Fruit fly (Drosophila melanogaster) whole organism, embryonic: ENCODE measurements around the gene CG13829.
A peak's percentile ranks its signal among the peaks of the same experiment; 100 is the strongest.

Experiments used
- Ada2b ChIP-seq: fragments of 200-800 bp; sonication (Bioruptor generic); IDR thresholded peaks from 2 replicates; pipeline ENCODE4 v1.3.6; 2022; ENCODE audit warnings: missing biosample characterization, missing genetic modification characterization
- Asciz ChIP-seq: fragments of 200-800 bp; sonication (Bioruptor generic); optimal IDR thresholded peaks from 2 replicates; lab custom pipeline; 2017; ENCODE audit warnings: missing biosample characterization, mild to moderate bottlenecking, missing genetic modification characterization, missing genetic modification reagents
- CG10267 ChIP-seq: fragments of 200-800 bp; sonication (Bioruptor generic); optimal IDR thresholded peaks from 2 replicates; lab custom pipeline; 2018; ENCODE audit warnings: missing biosample characterization, mild to moderate bottlenecking, missing genetic modification characterization, moderate library complexity
- CG10321 ChIP-seq: fragments of 200-800 bp; sonication (Bioruptor generic); IDR thresholded peaks from 2 replicates; pipeline ENCODE4 v1.3.6; 2022; ENCODE audit warnings: missing biosample characterization, missing genetic modification characterization
- CG10366 ChIP-seq: fragments of 200-800 bp; sonication (Bioruptor generic); IDR thresholded peaks from 2 replicates; pipeline ENCODE4 v1.3.6; 2022; ENCODE audit warnings: missing biosample characterization, missing genetic modification characterization
- CG10565 ChIP-seq: fragments of 200-800 bp; sonication (Bioruptor generic); optimal IDR thresholded peaks from 3 replicates; lab custom pipeline; 2016; ENCODE audit warnings: missing biosample characterization, mild to moderate bottlenecking, missing genetic modification characterization
- CG10959 ChIP-seq: fragments of 200-800 bp; sonication (Bioruptor generic); IDR thresholded peaks from 2 replicates; pipeline ENCODE4 v1.3.6; 2022; ENCODE audit warnings: missing biosample characterization, missing genetic modification characterization
- CG11504 ChIP-seq: fragments of 200-800 bp; sonication (Bioruptor generic); optimal IDR thresholded peaks from 3 replicates; lab custom pipeline; 2019; ENCODE audit warnings: missing biosample characterization, mild to moderate bottlenecking, missing genetic modification characterization, moderate library complexity
- CG12104 ChIP-seq: fragments of 200-800 bp; sonication (Bioruptor generic); optimal IDR thresholded peaks from 3 replicates; lab custom pipeline; 2016; ENCODE audit warnings: missing biosample characterization, missing genetic modification characterization
- CG1233 ChIP-seq: fragments of 200-800 bp; sonication (Bioruptor generic); optimal IDR thresholded peaks from 4 replicates; lab custom pipeline; 2018; ENCODE audit warnings: missing biosample characterization, mild to moderate bottlenecking, missing genetic modification characterization
- CG17612 ChIP-seq: fragments of 200-800 bp; sonication (Bioruptor generic); IDR thresholded peaks from 2 replicates; pipeline ENCODE4 v1.3.6; 2022; ENCODE audit warnings: missing biosample characterization, missing genetic modification characterization
- CG3163 ChIP-seq: fragments of 200-800 bp; sonication (Bioruptor generic); optimal IDR thresholded peaks from 3 replicates; lab custom pipeline; 2016; ENCODE audit warnings: missing biosample characterization, missing genetic modification characterization
- CG3281 ChIP-seq: fragments of 200-800 bp; sonication (Bioruptor generic); optimal IDR thresholded peaks from 3 replicates; lab custom pipeline; 2017; ENCODE audit warnings: missing biosample characterization, mild to moderate bottlenecking, missing genetic modification characterization
- CG33213 ChIP-seq: fragments of 200-800 bp; sonication (Bioruptor generic); optimal IDR thresholded peaks from 3 replicates; lab custom pipeline; 2016; ENCODE audit warnings: missing biosample characterization, missing genetic modification characterization
- CG4404 ChIP-seq: fragments of 200-800 bp; sonication (Bioruptor generic); IDR thresholded peaks from 2 replicates; pipeline ENCODE4 v1.3.6; 2022; ENCODE audit warnings: missing biosample characterization, missing genetic modification characterization
- CG6272 ChIP-seq: fragments of 200-800 bp; sonication (Bioruptor generic); IDR thresholded peaks from 2 replicates; pipeline ENCODE4 v1.3.6; 2022; ENCODE audit warnings: missing biosample characterization, missing genetic modification characterization
- CG6654 ChIP-seq: fragments of 200-800 bp; sonication (Bioruptor generic); optimal IDR thresholded peaks from 2 replicates; lab custom pipeline; 2017; ENCODE audit warnings: missing biosample characterization, mild to moderate bottlenecking, missing genetic modification characterization
- CG6689 ChIP-seq: fragments of 200-800 bp; sonication (Bioruptor generic); IDR thresholded peaks from 2 replicates; pipeline ENCODE4 v1.3.6; 2022; ENCODE audit warnings: missing biosample characterization, missing genetic modification characterization
- CG6791 ChIP-seq: fragments of 200-800 bp; sonication (Bioruptor generic); IDR thresholded peaks from 3 replicates; pipeline ENCODE4 v1.3.6; 2022; ENCODE audit warnings: missing biosample characterization, missing genetic modification characterization; ENCODE audit not compliant: partially characterized antibody
- CG6854 ChIP-seq: fragments of 200-800 bp; sonication (Bioruptor generic); optimal IDR thresholded peaks from 3 replicates; lab custom pipeline; 2017; ENCODE audit warnings: missing biosample characterization, mild to moderate bottlenecking, missing genetic modification characterization
- CG7745 ChIP-seq: fragments of 200-800 bp; sonication (Bioruptor generic); optimal IDR thresholded peaks from 2 replicates; lab custom pipeline; 2018; ENCODE audit warnings: missing biosample characterization, mild to moderate bottlenecking, missing genetic modification characterization, moderate library complexity
- CG7987 ChIP-seq: fragments of 200-800 bp; sonication (Bioruptor generic); optimal IDR thresholded peaks from 2 replicates; lab custom pipeline; 2018; ENCODE audit warnings: missing biosample characterization, mild to moderate bottlenecking, missing genetic modification characterization, moderate library complexity
- CG8290 ChIP-seq, 3 experiments: fragments of 200-800 bp; sonication (Bioruptor generic); optimal IDR thresholded peaks; 2 replicates each; lab custom pipeline; 2016 to 2019; ENCODE audit warnings: missing biosample characterization in 3 of 3, missing genetic modification characterization in 3 of 3, mild to moderate bottlenecking in 2 of 3, moderate library complexity in 1 of 3
- CkIIα-i1 ChIP-seq: fragments of 200-800 bp; sonication (Bioruptor generic); IDR thresholded peaks from 2 replicates; pipeline ENCODE4 v1.3.6; 2022; ENCODE audit warnings: missing biosample characterization, missing genetic modification characterization
- D19B ChIP-seq: fragments of 200-800 bp; sonication (Bioruptor generic); optimal IDR thresholded peaks from 2 replicates; lab custom pipeline; 2017; ENCODE audit warnings: missing biosample characterization, mild to moderate bottlenecking, missing genetic modification characterization
- Dref ChIP-seq: fragments of 200-800 bp; sonication (Bioruptor generic); IDR thresholded peaks from 2 replicates; pipeline ENCODE4 v1.3.6; 2022; ENCODE audit warnings: missing biosample characterization, missing genetic modification characterization
- Ets97D ChIP-seq: fragments of 200-800 bp; sonication (Bioruptor generic); optimal IDR thresholded peaks from 3 replicates; lab custom pipeline; 2016; ENCODE audit warnings: missing biosample characterization, missing genetic modification characterization
- H2.0 ChIP-seq: fragments of 200-800 bp; sonication (Bioruptor generic); IDR thresholded peaks from 2 replicates; pipeline ENCODE4 v1.3.6; 2022; ENCODE audit warnings: missing biosample characterization, missing genetic modification characterization
- HHEX ChIP-seq: fragments of 200-800 bp; sonication (Bioruptor generic); optimal IDR thresholded peaks from 3 replicates; lab custom pipeline; 2017; ENCODE audit warnings: missing biosample characterization, mild to moderate bottlenecking, missing genetic modification characterization, missing genetic modification reagents
- HmgZ ChIP-seq: fragments of 200-800 bp; sonication (Bioruptor generic); optimal IDR thresholded peaks from 2 replicates; lab custom pipeline; 2018; ENCODE audit warnings: missing biosample characterization, mild to moderate bottlenecking, missing genetic modification characterization
- Jarid2 ChIP-seq: fragments of 200-800 bp; sonication (Bioruptor generic); optimal IDR thresholded peaks from 3 replicates; lab custom pipeline; 2017; ENCODE audit warnings: mild to moderate bottlenecking, missing biosample characterization, missing genetic modification reagents, missing genetic modification characterization
- Mes4 ChIP-seq: fragments of 200-800 bp; sonication (Bioruptor generic); optimal IDR thresholded peaks from 2 replicates; lab custom pipeline; 2016; ENCODE audit warnings: missing biosample characterization, missing genetic modification characterization
- Nf-YA ChIP-seq: fragments of 200-800 bp; sonication (Bioruptor generic); IDR thresholded peaks from 2 replicates; pipeline ENCODE4 v1.3.6; 2022; ENCODE audit warnings: missing biosample characterization, missing genetic modification characterization
- Nf-YC ChIP-seq: fragments of 200-800 bp; optimal IDR thresholded peaks from 3 replicates; lab custom pipeline; 2019; ENCODE audit warnings: missing biosample characterization, mild to moderate bottlenecking, missing genetic modification characterization, moderate library complexity
- Poxn ChIP-seq: fragments of 200-800 bp; sonication (Bioruptor generic); IDR thresholded peaks from 2 replicates; pipeline ENCODE4 v1.3.6; 2022; ENCODE audit warnings: missing biosample characterization, missing genetic modification characterization
- Tbp ChIP-seq: fragments of >200 bp; optimal IDR thresholded peaks from 2 replicates; lab custom pipeline; 2018; ENCODE audit warnings: missing biosample characterization, missing genetic modification characterization
- Usf ChIP-seq: fragments of 200-800 bp; sonication (Bioruptor generic); optimal IDR thresholded peaks from 2 replicates; lab custom pipeline; 2017; ENCODE audit warnings: missing genotype, missing biosample characterization, missing genetic modification characterization
- abd-A ChIP-seq: fragments of 200-800 bp; sonication (Bioruptor generic); optimal IDR thresholded peaks from 3 replicates; lab custom pipeline; 2019; ENCODE audit warnings: missing biosample characterization, mild to moderate bottlenecking, missing genetic modification characterization, moderate library complexity
- ac ChIP-seq: fragments of 200-800 bp; sonication (Bioruptor generic); optimal IDR thresholded peaks from 3 replicates; lab custom pipeline; 2017; ENCODE audit warnings: missing biosample characterization, mild to moderate bottlenecking, missing genetic modification characterization
- chinmo ChIP-seq: fragments of 200-800 bp; sonication (Bioruptor generic); IDR thresholded peaks from 4 replicates; pipeline ENCODE4 v1.3.6; 2022; ENCODE audit warnings: missing biosample characterization, missing genetic modification characterization; ENCODE audit not compliant: partially characterized antibody
- ci ChIP-seq: fragments of 200-800 bp; sonication (Bioruptor generic); IDR thresholded peaks from 3 replicates; pipeline ENCODE4 v1.3.6; 2022; ENCODE audit warnings: missing biosample characterization, missing genetic modification characterization
- eyg ChIP-seq: fragments of 200-800 bp; sonication (Bioruptor generic); optimal IDR thresholded peaks from 3 replicates; lab custom pipeline; 2016; ENCODE audit warnings: missing biosample characterization, missing genetic modification characterization
- kah ChIP-seq: fragments of 200-800 bp; sonication (Bioruptor generic); optimal IDR thresholded peaks from 2 replicates; lab custom pipeline; 2018; ENCODE audit warnings: missing biosample characterization, mild to moderate bottlenecking, missing genetic modification characterization
- kni ChIP-seq: fragments of 200-800 bp; sonication (Bioruptor generic); optimal IDR thresholded peaks from 3 replicates; lab custom pipeline; 2017; ENCODE audit warnings: mild to moderate bottlenecking, missing biosample characterization, missing genetic modification reagents, missing genetic modification characterization
- mld ChIP-seq: fragments of 200-800 bp; sonication (Bioruptor generic); IDR thresholded peaks from 3 replicates; pipeline ENCODE4 v1.3.6; 2022; ENCODE audit warnings: missing biosample characterization, missing genetic modification characterization; ENCODE audit not compliant: partially characterized antibody
- p53 ChIP-seq: fragments of 200-800 bp; sonication (Bioruptor generic); optimal IDR thresholded peaks from 2 replicates; lab custom pipeline; 2016; ENCODE audit warnings: missing biosample characterization, missing genetic modification characterization
- repo ChIP-seq: fragments of 200-800 bp; sonication (Bioruptor generic); optimal IDR thresholded peaks from 2 replicates; lab custom pipeline; 2016; ENCODE audit warnings: missing biosample characterization, missing genetic modification characterization
- salm ChIP-seq: fragments of 200-800 bp; sonication (Bioruptor generic); optimal IDR thresholded peaks from 2 replicates; lab custom pipeline; 2018; ENCODE audit warnings: missing biosample characterization, mild to moderate bottlenecking, missing genetic modification characterization
- sr ChIP-seq: fragments of 200-800 bp; sonication (Bioruptor generic); IDR thresholded peaks from 3 replicates; pipeline ENCODE4 v1.3.6; 2022; ENCODE audit warnings: missing biosample characterization, missing genetic modification characterization
- tll ChIP-seq, 2 experiments: fragments of 200-800 bp in 1 of 2; fragments of >200 bp in 1 of 2; sonication (Bioruptor generic) in 1 of 2; optimal IDR thresholded peaks; 2 replicates each; lab custom pipeline; 2017 to 2019; ENCODE audit warnings: missing biosample characterization in 2 of 2, missing genetic modification characterization in 2 of 2, mild to moderate bottlenecking in 1 of 2, moderate library complexity in 1 of 2
- trh ChIP-seq: fragments of 200-800 bp; sonication (Bioruptor generic); optimal IDR thresholded peaks from 2 replicates; lab custom pipeline; 2016; ENCODE audit warnings: missing biosample characterization, missing genetic modification characterization

The CG13829 gene

DNA sequence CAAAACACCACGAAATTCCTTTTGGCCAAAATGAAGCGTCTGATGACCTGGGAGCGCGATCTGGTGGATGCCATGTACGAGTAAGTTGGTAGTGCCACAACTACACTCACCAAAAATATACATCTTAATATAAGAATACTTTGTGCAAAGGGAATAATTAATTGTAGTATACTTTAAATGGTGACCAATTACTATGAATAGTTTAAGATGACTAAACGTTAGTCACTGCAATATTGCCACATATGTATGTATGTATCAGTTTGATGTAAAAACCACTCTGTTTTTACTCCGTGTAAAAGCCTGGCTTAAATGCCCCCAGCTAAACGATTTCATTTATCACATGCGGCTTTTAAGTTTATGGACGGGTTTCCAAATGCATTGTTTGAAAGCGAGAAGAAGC, 13.6 kb upstream of the CG13829 start (continued):
- TF ChIP-seq Mes4 (GFP tag; lab: Kevin White, UChicago) (peak; percentile 34), CG12104 (no peak), ci (GFP tag; lab: Robert Waterston, UW) (peak; percentile 81), CG6689 (GFP tag; lab: Robert Waterston, UW) (peak; percentile 28; the same call in 1 of the 2 replicates), CG10565 (GFP tag; lab: Kevin White, UChicago) (no peak), Tbp (no peak), Poxn (GFP tag; lab: Robert Waterston, UW) (no peak), CG10366 (peak; percentile 62), Usf (GFP tag; lab: Kevin White, UChicago) (no peak), CG10321 (GFP tag; lab: Robert Waterston, UW) (no peak), Ets97D (GFP tag; lab: Kevin White, UChicago) (no peak), Dref (GFP tag; lab: Robert Waterston, UW) (no peak), CG4404 (GFP tag; lab: Robert Waterston, UW) (no peak), repo (GFP tag; lab: Kevin White, UChicago) (no peak), p53 (GFP tag; lab: Kevin White, UChicago) (no peak), CG3281 (GFP tag; lab: Kevin White, UChicago) (no peak), CG7987 (GFP tag; lab: Kevin White, UChicago) (no peak), CG8290 (GFP tag; optimal IDR thresholded peaks at IDR 0.05; lab: Kevin White, UChicago) (no peak), CG8290 (tag; optimal IDR thresholded peaks at IDR 0.05; lab: Kevin White, UChicago) (peak in 1 of 2 experiments; percentile 50), kah (GFP tag; lab: Kevin White, UChicago) (no peak), CG6791 (GFP tag; lab: Robert Waterston, UW) (no peak), abd-A (tag; lab: Kevin White, UChicago) (no peak), CG33213 (GFP tag; lab: Kevin White, UChicago) (no peak), Asciz (GFP tag; lab: Kevin White, UChicago) (no peak), kni (no peak), Nf-YA (no peak), CG1233 (peak; percentile 52), chinmo (GFP tag; lab: Robert Waterston, UW) (no peak), Ada2b (GFP tag; lab: Robert Waterston, UW) (no peak), Nf-YC (tag; lab: Kevin White, UChicago) (no peak), trh (GFP tag; lab: Kevin White, UChicago) (no peak), eyg (no peak), CG6654 (GFP tag; lab: Kevin White, UChicago) (no peak), H2.0 (peak; percentile 56), mld (GFP tag; lab: Robert Waterston, UW) (no peak), HHEX (GFP tag; lab: Kevin White, UChicago) (peak; percentile 49), tll (GFP tag; optimal IDR thresholded peaks at IDR 0.05; lab: Kevin White, UChicago) (no peak), CG10959 (GFP tag; lab: Robert Waterston, UW) (no peak), sr (no peak), CG11504 (peak; percentile 43), CG6854 (GFP tag; lab: Kevin White, UChicago) (no peak), CkIIα-i1 (GFP tag; lab: Robert Waterston, UW) (no peak), D19B (no peak), HmgZ (tag; lab: Kevin White, UChicago) (no peak), CG17612 (GFP tag; lab: Robert Waterston, UW) (no peak), salm (tag; lab: Kevin White, UChicago) (no peak), Jarid2 (no peak), CG10267 (no peak), CG7745 (tag; lab: Kevin White, UChicago) (no peak), CG3163 (GFP tag; lab: Kevin White, UChicago) (no peak), CG6272 (GFP tag; lab: Robert Waterston, UW) (no peak), ac (GFP tag; lab: Kevin White, UChicago) (no peak)
